Worm (Caenorhabditis elegans): ENCODE data around the gene F26F4.5.

DNA sequence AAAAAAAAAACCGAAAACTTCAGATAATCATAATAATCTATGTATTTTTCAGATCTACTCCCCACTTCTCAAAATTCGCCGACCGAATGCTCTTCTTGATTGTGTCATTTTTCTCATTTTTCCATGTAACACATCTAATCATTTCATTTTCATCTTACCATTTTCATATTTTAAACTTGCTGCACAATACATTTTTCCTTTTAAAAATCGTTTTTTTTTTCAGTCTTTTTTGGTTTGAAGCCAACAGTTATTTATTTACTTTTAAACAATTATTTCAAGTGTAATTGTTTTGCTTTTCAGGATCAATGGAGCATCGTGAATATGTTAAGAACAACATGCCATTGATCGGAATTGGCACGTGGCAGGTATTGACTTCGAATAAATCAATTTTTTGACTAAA, 32.0 kb downstream of the F26F4.5 start, which contains the start of gene C35D10.6:
- TF ChIP-seq lsy-2 (tag; optimal IDR thresholded peaks at IDR 0.05) (no peak), sptf-1 (tag; optimal IDR thresholded peaks at IDR 0.05) (no peak), lin-13 (tag; optimal IDR thresholded peaks at IDR 0.05) (no peak), nhr-12 (tag; optimal IDR thresholded peaks at IDR 0.05) (no peak), snpc-4 (tag; optimal IDR thresholded peaks at IDR 0.05) (no peak), ceh-43 (GFP tag; optimal IDR thresholded peaks at IDR 0.05) (no peak), mab-5 (tag; optimal IDR thresholded peaks at IDR 0.05) (no peak), nhr-28 (tag; optimal IDR thresholded peaks at IDR 0.05) (no peak), blmp-1 (tag; optimal IDR thresholded peaks at IDR 0.05) (no peak), nhr-76 (tag; optimal IDR thresholded peaks at IDR 0.05) (no peak), drap-1 (GFP tag; optimal IDR thresholded peaks at IDR 0.05) (no peak), elt-3 (tag; optimal IDR thresholded peaks at IDR 0.05) (no peak)

Data from whole organism, mixed stage, embryonic.